Worm (Caenorhabditis elegans) whole organism, mixed stage, embryonic: Measurements from ENCODE around the gene C02F5.14.

ENCODE experiments used
- M03D4.4 ChIP-seq: sonication (generic microtip); optimal IDR thresholded peaks from 2 replicates; lab custom pipeline; 2017; ENCODE audit warnings: mild to moderate bottlenecking, missing genetic modification characterization, missing compliant biosample characterization
- blmp-1 ChIP-seq: fragments of 150-350 bp; optimal IDR thresholded peaks from 2 replicates; lab custom pipeline; 2014; ENCODE audit warnings: missing biosample characterization, missing genetic modification characterization
- ces-1 ChIP-seq: fragments of 150-350 bp; optimal IDR thresholded peaks from 2 replicates; lab custom pipeline; 2014; ENCODE audit warnings: missing biosample characterization, missing genetic modification reagents, missing genetic modification characterization
- flh-1 ChIP-seq: fragments of 200-800 bp; sonication (Bioruptor generic); optimal IDR thresholded peaks from 2 replicates; lab custom pipeline; 2018; ENCODE audit warnings: mild to moderate bottlenecking, missing genetic modification characterization, moderate library complexity, missing compliant biosample characterization
- lsy-2 ChIP-seq: fragments of 150-350 bp; optimal IDR thresholded peaks from 2 replicates; lab custom pipeline; 2014; ENCODE audit warnings: missing biosample characterization, missing genetic modification characterization
- mep-1 ChIP-seq: fragments of 150-350 bp; optimal IDR thresholded peaks from 2 replicates; lab custom pipeline; 2017; ENCODE audit warnings: missing biosample characterization, missing genetic modification reagents, missing genetic modification characterization, inconsistent platforms
- nhr-12 ChIP-seq: fragments of 150-350 bp; optimal IDR thresholded peaks from 2 replicates; lab custom pipeline; 2014; ENCODE audit warnings: missing biosample characterization, missing genetic modification characterization
- pha-4 ChIP-seq: fragments of 150-350 bp; optimal IDR thresholded peaks from 2 replicates; lab custom pipeline; 2018; ENCODE audit warnings: missing biosample characterization, missing genetic modification reagents, missing genetic modification characterization
- unc-39 ChIP-seq: fragments of 150-350 bp; optimal IDR thresholded peaks from 2 replicates; lab custom pipeline; 2014; ENCODE audit warnings: missing biosample characterization, missing genetic modification characterization
- unc-62 ChIP-seq: fragments of 150-350 bp; optimal IDR thresholded peaks from 2 replicates; lab custom pipeline; 2014; ENCODE audit warnings: missing biosample characterization, missing genetic modification reagents, missing genetic modification characterization

- TF ChIP-seq M03D4.4 (tag; lab: Kevin White, UChicago), result no peak
- no peak for TF ChIP-seq flh-1
- no peak for TF ChIP-seq lsy-2
- no peak for TF ChIP-seq blmp-1 (tag; lab: Kevin White, UChicago)
- no peak for TF ChIP-seq pha-4
- TF ChIP-seq unc-39 (tag; lab: Kevin White, UChicago), result no peak
- TF ChIP-seq ces-1 (GFP tag; lab: Kevin White, UChicago), result no peak
- no peak for TF ChIP-seq mep-1 (tag; lab: Kevin White, UChicago)
- no peak for TF ChIP-seq nhr-12 (tag; lab: Kevin White, UChicago)
- TF ChIP-seq unc-62 (GFP tag; lab: Kevin White, UChicago), result no peak
Measured at ce11 chrIII:8237827-8238226, 2.5 kb upstream of the C02F5.14 start, which contains the start of gene tsp-2.
